Worm (Caenorhabditis elegans) whole organism, L2 larva: ENCODE measurements around the gene C47E12.10.

Experiments
- F13H6.1 ChIP-seq: sonication (generic microtip); optimal IDR thresholded peaks from 2 replicates; lab custom pipeline; 2016; ENCODE audit warnings: missing genetic modification characterization, missing compliant biosample characterization
- Y55F3AM.14 ChIP-seq: fragments of 200-800 bp; sonication (Bioruptor generic); optimal IDR thresholded peaks from 2 replicates; lab custom pipeline; 2018; ENCODE audit warnings: mild to moderate bottlenecking, missing genetic modification characterization, missing compliant biosample characterization
- ZK546.5 ChIP-seq: sonication (generic microtip); optimal IDR thresholded peaks from 2 replicates; lab custom pipeline; 2017; ENCODE audit warnings: missing biosample characterization, missing genetic modification characterization
- aly-2 ChIP-seq: fragments of 150-350 bp; optimal IDR thresholded peaks from 2 replicates; lab custom pipeline; 2014; ENCODE audit warnings: missing biosample characterization, missing genetic modification characterization
- ama-1 ChIP-seq: fragments of 150-350 bp; optimal IDR thresholded peaks from 2 replicates; lab custom pipeline; 2018; ENCODE audit warnings: inconsistent platforms
- blmp-1 ChIP-seq: sonication (generic microtip); optimal IDR thresholded peaks from 2 replicates; lab custom pipeline; 2017; ENCODE audit warnings: missing genetic modification characterization, mild to moderate bottlenecking, missing compliant biosample characterization, antibody characterized with exemption, moderate library complexity; ENCODE audit not compliant: insufficient read depth
- ceh-16 ChIP-seq: fragments of 150-350 bp; optimal IDR thresholded peaks from 2 replicates; lab custom pipeline; 2014; ENCODE audit warnings: missing biosample characterization, missing genetic modification characterization
- ceh-82 ChIP-seq: fragments of 150-350 bp; optimal IDR thresholded peaks from 2 replicates; lab custom pipeline; 2014; ENCODE audit warnings: missing biosample characterization, missing genetic modification characterization
- dmd-4 ChIP-seq: sonication (generic microtip); optimal IDR thresholded peaks from 2 replicates; lab custom pipeline; 2017; ENCODE audit warnings: missing biosample characterization, missing genetic modification characterization
- elt-3 ChIP-seq: sonication (generic microtip); optimal IDR thresholded peaks from 2 replicates; lab custom pipeline; 2017; ENCODE audit warnings: missing biosample characterization, missing genetic modification characterization
- fos-1 ChIP-seq: fragments of 150-350 bp; optimal IDR thresholded peaks from 2 replicates; lab custom pipeline; 2014; ENCODE audit warnings: missing biosample characterization, missing genetic modification characterization
- gmeb-1 ChIP-seq: fragments of 150-350 bp; optimal IDR thresholded peaks from 2 replicates; lab custom pipeline; 2014; ENCODE audit warnings: missing biosample characterization, missing genetic modification characterization
- lin-11 ChIP-seq: fragments of 150-350 bp; sonication (generic microtip); optimal IDR thresholded peaks from 2 replicates; lab custom pipeline; 2014; ENCODE audit warnings: missing biosample characterization, missing genetic modification characterization, inconsistent platforms, mixed read lengths
- lin-13 ChIP-seq: fragments of 150-350 bp; optimal IDR thresholded peaks from 2 replicates; lab custom pipeline; 2014; ENCODE audit warnings: missing biosample characterization, missing genetic modification reagents, missing genetic modification characterization
- lin-39 ChIP-seq: fragments of 150-350 bp; optimal IDR thresholded peaks from 2 replicates; lab custom pipeline; 2014; ENCODE audit warnings: missing biosample characterization, missing genetic modification reagents, missing genetic modification characterization
- lsy-2 ChIP-seq, 2 experiments: fragments of 150-350 bp in 1 of 2; sonication (generic microtip) in 1 of 2; optimal IDR thresholded peaks; 2 replicates each; lab custom pipeline; 2014 to 2017; ENCODE audit warnings: missing biosample characterization in 2 of 2, missing genetic modification characterization in 2 of 2
- mab-5 ChIP-seq: fragments of 150-350 bp; optimal IDR thresholded peaks from 2 replicates; lab custom pipeline; 2014; ENCODE audit warnings: missing biosample characterization, missing genetic modification characterization
- mbf-1 ChIP-seq: sonication (generic microtip); optimal IDR thresholded peaks from 2 replicates; lab custom pipeline; 2017; ENCODE audit warnings: missing biosample characterization, missing genetic modification characterization
- mdl-1 ChIP-seq, 2 experiments: fragments of 150-350 bp in 1 of 2; sonication (generic microtip) in 1 of 2; optimal IDR thresholded peaks; 2 replicates each; lab custom pipeline; 2017; ENCODE audit warnings: missing biosample characterization in 2 of 2, missing genetic modification characterization in 2 of 2
- nhr-12 ChIP-seq: fragments of 150-350 bp; optimal IDR thresholded peaks from 2 replicates; lab custom pipeline; 2014; ENCODE audit warnings: missing biosample characterization, missing genetic modification characterization
- nhr-129 ChIP-seq: fragments of 150-350 bp; optimal IDR thresholded peaks from 2 replicates; lab custom pipeline; 2014; ENCODE audit warnings: missing biosample characterization, missing genetic modification characterization
- nhr-21 ChIP-seq: fragments of 150-350 bp; optimal IDR thresholded peaks from 2 replicates; lab custom pipeline; 2014; ENCODE audit warnings: missing biosample characterization, missing genetic modification characterization
- nhr-23 ChIP-seq: fragments of 150-350 bp; optimal IDR thresholded peaks from 2 replicates; lab custom pipeline; 2014; ENCODE audit warnings: missing biosample characterization, missing genetic modification reagents, missing genetic modification characterization
- nhr-25 ChIP-seq: fragments of 150-350 bp; sonication (generic microtip); optimal IDR thresholded peaks from 3 replicates; lab custom pipeline; 2014; ENCODE audit warnings: missing biosample characterization, missing genetic modification characterization
- nhr-6 ChIP-seq: fragments of 150-350 bp; optimal IDR thresholded peaks from 2 replicates; lab custom pipeline; 2014; ENCODE audit warnings: missing biosample characterization, missing genetic modification characterization
- sem-4 ChIP-seq: fragments of 150-350 bp; optimal IDR thresholded peaks from 2 replicates; lab custom pipeline; 2014; ENCODE audit warnings: missing biosample characterization, missing genetic modification reagents, missing genetic modification characterization
- skn-1 ChIP-seq: sonication (generic microtip); optimal IDR thresholded peaks from 2 replicates; lab custom pipeline; 2017; ENCODE audit warnings: missing biosample characterization, missing genetic modification characterization
- sma-9 ChIP-seq, 2 experiments: fragments of 150-350 bp in 1 of 2; sonication (generic microtip) in 1 of 2; optimal IDR thresholded peaks; 2 replicates each; lab custom pipeline; 2014 to 2016; ENCODE audit warnings: missing genetic modification characterization in 2 of 2, mild to moderate bottlenecking in 1 of 2, missing biosample characterization in 1 of 2, missing compliant biosample characterization in 1 of 2, missing genetic modification reagents in 1 of 2, moderate library complexity in 1 of 2
- unc-39 ChIP-seq: fragments of 150-350 bp; optimal IDR thresholded peaks from 2 replicates; lab custom pipeline; 2014; ENCODE audit warnings: missing biosample characterization, missing genetic modification characterization
- unc-62 ChIP-seq: fragments of 150-350 bp; optimal IDR thresholded peaks from 2 replicates; lab custom pipeline; 2014; ENCODE audit warnings: missing biosample characterization, missing genetic modification reagents, missing genetic modification characterization
- zag-1 ChIP-seq: fragments of 150-350 bp; optimal IDR thresholded peaks from 2 replicates; lab custom pipeline; 2014; ENCODE audit warnings: missing biosample characterization, missing genetic modification characterization
- ztf-4 ChIP-seq: fragments of 150-350 bp; optimal IDR thresholded peaks from 2 replicates; lab custom pipeline; 2014; ENCODE audit warnings: missing biosample characterization, missing genetic modification characterization

The C47E12.10 gene

DNA sequence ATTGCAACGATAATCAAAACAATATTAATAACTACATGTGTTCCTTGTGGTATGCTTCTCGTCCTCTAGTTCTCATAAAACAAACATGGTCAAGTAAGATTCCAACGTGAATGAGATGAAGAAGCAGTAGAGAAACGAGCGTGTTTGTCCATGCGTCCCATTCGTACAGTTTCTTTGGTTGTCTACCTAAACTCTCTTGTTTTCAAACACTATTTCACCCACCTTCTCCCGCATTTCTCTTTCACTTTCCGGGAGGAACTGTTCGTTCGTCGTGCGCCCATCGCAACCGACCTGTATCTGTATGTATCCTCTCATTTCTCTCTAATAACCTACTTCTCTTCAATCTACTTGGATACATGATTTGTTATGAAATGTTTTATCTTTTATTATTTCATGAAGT, 35.2 kb downstream of the C47E12.10 start (continued):
- TF ChIP-seq elt-3 (tag; lab: Kevin White, UChicago), result no peak
- TF ChIP-seq aly-2 (tag; lab: Kevin White, UChicago), result no peak
- TF ChIP-seq lin-11 (tag; lab: Kevin White, UChicago), result no peak
- no peak for TF ChIP-seq nhr-12 (tag; lab: Kevin White, UChicago)
- peak; percentile 64 for TF ChIP-seq nhr-21
- TF ChIP-seq skn-1 (tag; lab: Kevin White, UChicago), result no peak
- no peak for TF ChIP-seq gmeb-1
- TF ChIP-seq zag-1 (tag; lab: Kevin White, UChicago), result no peak
- no peak for TF ChIP-seq lin-13 (GFP tag; lab: Kevin White, UChicago)
- TF ChIP-seq sem-4 (tag; lab: Kevin White, UChicago), result no peak
- TF ChIP-seq nhr-6, result no peak
- TF ChIP-seq ceh-16 (tag; lab: Kevin White, UChicago), result no peak
- TF ChIP-seq nhr-23 (tag; lab: Kevin White, UChicago), result no peak
- TF ChIP-seq mdl-1 (tag; optimal IDR thresholded peaks at IDR 0.05; lab: Kevin White, UChicago), result peak in 1 of 2 experiments; percentile 19
- no peak for TF ChIP-seq unc-39 (tag; lab: Kevin White, UChicago)
- TF ChIP-seq nhr-129 (tag; lab: Kevin White, UChicago), result peak; percentile 11

DNA sequence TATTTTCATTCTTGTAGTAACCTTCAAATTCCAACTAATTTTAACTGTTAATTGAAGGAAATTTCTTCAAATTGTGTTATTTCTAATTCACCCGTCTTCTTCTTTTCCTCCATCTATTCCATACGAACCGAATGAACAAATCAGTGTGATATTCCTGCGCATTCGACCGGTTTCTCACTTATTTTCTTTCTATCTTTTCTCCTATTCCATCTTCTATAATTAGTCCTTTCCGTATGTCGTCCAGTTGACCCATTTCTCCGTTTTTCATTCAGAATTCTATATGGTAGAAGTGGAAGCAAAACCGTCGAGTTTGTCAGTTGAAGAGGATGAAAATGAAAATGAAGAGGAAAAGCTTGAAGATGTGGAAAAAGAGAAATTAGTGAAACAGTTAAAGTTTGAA, 36.9 kb downstream of the C47E12.10 start, which contains the start of gene magu-4:
TSS of gene magu-4 (plus strand) at position 218 of the 400 bp plus-strand sequence.
- no peak for TF ChIP-seq gmeb-1
- TF ChIP-seq nhr-25 (tag; lab: Kevin White, UChicago), result peak; percentile 17

DNA sequence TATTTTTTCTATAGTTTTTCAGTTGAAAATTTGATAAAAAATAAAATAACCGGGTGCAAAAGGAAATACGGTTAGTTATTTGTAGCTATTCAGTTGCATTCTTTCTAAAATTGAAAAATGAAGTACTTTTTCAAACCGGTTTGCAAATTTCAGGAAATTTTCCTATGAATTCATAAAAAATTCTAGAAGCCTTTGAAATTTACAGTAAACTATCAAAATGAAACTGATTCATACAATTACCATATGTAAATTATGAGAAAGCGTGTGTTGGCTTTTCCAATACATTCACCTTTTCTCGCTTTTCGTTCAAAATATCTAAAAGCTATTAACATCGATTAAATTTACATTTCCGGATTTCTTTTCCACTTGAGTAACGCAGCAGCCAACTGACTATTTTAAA, 44.4 kb downstream of the C47E12.10 start, which contains the start of gene ent-7:
TSS of gene ent-7 (plus strand) at position 301 of the 400 bp plus-strand sequence.
- TF ChIP-seq ceh-16 (tag; lab: Kevin White, UChicago), result no peak
- no peak for TF ChIP-seq mbf-1 (tag; lab: Kevin White, UChicago)
- no peak for TF ChIP-seq nhr-25 (tag; lab: Kevin White, UChicago)
- no peak for TF ChIP-seq ZK546.5 (tag; lab: Kevin White, UChicago)
- TF ChIP-seq blmp-1 (tag; lab: Kevin White, UChicago), result no peak
- TF ChIP-seq aly-2 (tag; lab: Kevin White, UChicago), result no peak
- no peak for TF ChIP-seq ama-1
- TF ChIP-seq, all 48 proteins: peak for 0

DNA sequence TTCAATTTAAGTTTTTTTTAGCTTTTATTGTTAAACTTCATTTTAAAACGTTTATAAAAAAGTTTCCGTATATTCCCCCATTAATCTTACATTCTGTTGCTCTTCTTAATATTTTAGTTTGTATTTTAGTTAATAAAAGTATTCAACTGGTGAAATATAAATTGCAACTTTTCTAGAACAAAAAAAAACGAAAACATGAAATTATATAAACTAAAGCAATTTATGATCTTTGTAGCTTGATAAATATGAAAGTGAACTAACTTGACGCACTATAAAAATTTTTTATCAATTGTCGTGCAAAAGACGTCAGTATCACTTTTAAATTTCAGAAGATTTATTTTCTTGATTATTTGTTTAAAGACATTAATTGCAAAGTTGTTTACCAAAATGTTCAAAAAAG, 45.0 kb downstream of the C47E12.10 start, which contains the start of gene F44D12.2:
TSS of gene F44D12.2 (minus strand) at position 101 of the 400 bp plus-strand sequence.
- TF ChIP-seq fos-1 (tag; lab: Kevin White, UChicago) (peak; percentile 7), nhr-6 (no peak)

DNA sequence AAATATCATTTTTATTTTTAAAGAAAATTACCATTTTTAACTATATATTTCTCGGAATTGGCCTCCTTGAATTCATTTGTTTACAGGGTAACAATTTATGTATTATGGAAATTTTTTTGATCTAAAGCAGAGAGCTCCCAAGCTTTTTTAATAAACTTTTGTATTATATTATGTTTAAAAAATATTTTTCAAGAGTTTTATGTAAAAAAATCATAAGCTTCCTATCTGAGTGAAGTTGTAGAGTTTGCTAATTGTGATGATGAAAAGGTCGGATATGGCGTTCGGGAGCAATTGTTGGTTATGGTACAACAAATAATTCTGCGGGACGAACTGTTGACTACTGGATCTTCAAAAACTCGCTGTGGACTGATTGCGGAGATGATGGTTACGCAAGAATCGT, 48.7 kb downstream of the C47E12.10 start, which contains the start of gene F44D12.19:
TSS of gene F44D12.19 (plus strand) at position 301 of the 400 bp plus-strand sequence.
- no peak for TF ChIP-seq Y55F3AM.14
- no peak for TF ChIP-seq ztf-4 (tag; lab: Kevin White, UChicago)
- no peak for TF ChIP-seq F13H6.1
- TF ChIP-seq lin-39 (tag; lab: Kevin White, UChicago), result no peak
- no peak for TF ChIP-seq unc-62 (GFP tag; lab: Kevin White, UChicago)
- TF ChIP-seq blmp-1 (tag; lab: Kevin White, UChicago), result no peak
- no peak for TF ChIP-seq mab-5
- TF ChIP-seq zag-1 (tag; lab: Kevin White, UChicago), result no peak
- TF ChIP-seq ceh-82 (tag; lab: Kevin White, UChicago), result no peak
- no peak for TF ChIP-seq aly-2 (tag; lab: Kevin White, UChicago)
- no peak for TF ChIP-seq unc-39 (tag; lab: Kevin White, UChicago)
- no peak for TF ChIP-seq elt-3 (tag; lab: Kevin White, UChicago)
- no peak for TF ChIP-seq sma-9 (GFP tag; optimal IDR thresholded peaks at IDR 0.05; lab: Kevin White, UChicago)
- TF ChIP-seq sma-9 (tag; optimal IDR thresholded peaks at IDR 0.05; lab: Kevin White, UChicago), result no peak
- no peak for TF ChIP-seq nhr-6
- TF ChIP-seq mbf-1 (tag; lab: Kevin White, UChicago), result no peak
- TF ChIP-seq dmd-4, result no peak

DNA sequence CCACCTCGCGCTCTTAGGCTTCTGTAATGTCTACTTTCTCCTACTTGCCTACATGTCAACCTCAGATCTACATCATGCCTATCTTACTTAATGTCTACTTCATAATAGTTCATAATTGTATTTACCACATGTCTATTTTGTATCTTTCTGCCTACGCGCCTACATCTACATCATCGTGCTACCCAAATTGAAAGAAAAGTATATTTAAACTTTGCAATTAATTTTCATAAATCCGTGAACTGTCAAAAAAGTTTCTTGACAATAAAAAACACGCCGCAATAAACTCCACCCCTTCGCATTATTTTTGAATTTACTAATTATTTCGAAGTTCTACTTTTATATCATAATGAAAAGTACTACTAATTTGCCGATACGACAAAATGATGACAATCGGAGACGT, 50.4 kb downstream of the C47E12.10 start, which contains the start of gene F44D12.8:
TSS of gene F44D12.8 (plus strand) at position 301 of the 400 bp plus-strand sequence.
- TF ChIP-seq lsy-2 (tag; optimal IDR thresholded peaks at IDR 0.05; lab: Kevin White, UChicago) (no peak), nhr-129 (tag; lab: Kevin White, UChicago) (no peak), nhr-12 (tag; lab: Kevin White, UChicago) (no peak)
